Worm (Caenorhabditis elegans) whole organism, L4 larva: Measurements from ENCODE around the gene F46C5.10.

Experiments used
- F10B5.3 ChIP-seq: sonication (generic microtip); optimal IDR thresholded peaks from 2 replicates; lab custom pipeline; 2016; ENCODE audit warnings: mild to moderate bottlenecking, missing genetic modification characterization, missing compliant biosample characterization
- F26F4.8 ChIP-seq: fragments of 200-800 bp; sonication (Bioruptor generic); conservative IDR thresholded peaks from 2 replicates; pipeline ENCODE4 v1.3.6; 2022; ENCODE audit warnings: missing genetic modification characterization, missing compliant biosample characterization
- F37D6.2 ChIP-seq: sonication (generic microtip); optimal IDR thresholded peaks from 2 replicates; lab custom pipeline; 2016; ENCODE audit warnings: mild to moderate bottlenecking, missing genetic modification characterization, missing compliant biosample characterization
- F44E2.7 ChIP-seq: fragments of 200-800 bp; sonication (Bioruptor generic); IDR thresholded peaks from 2 replicates; pipeline ENCODE4 v2.1.2; 2022; ENCODE audit warnings: missing genetic modification characterization, missing compliant biosample characterization
- T26A8.4 ChIP-seq: fragments of 200-800 bp; sonication (Bioruptor generic); IDR thresholded peaks from 2 replicates; pipeline ENCODE4 v1.3.6; 2022; ENCODE audit warnings: missing genetic modification characterization, missing compliant biosample characterization
- Y75B8A.6 ChIP-seq: fragments of 200-800 bp; sonication (Bioruptor generic); IDR thresholded peaks from 2 replicates; pipeline ENCODE4 v1.3.6; 2022; ENCODE audit warnings: missing genetic modification reagents, missing genetic modification characterization, missing compliant biosample characterization
- ama-1 ChIP-seq: fragments of 150-350 bp; optimal IDR thresholded peaks from 2 replicates; lab custom pipeline; 2014; ENCODE audit warnings: inconsistent platforms, mixed read lengths
- attf-4 ChIP-seq: sonication (generic microtip); optimal IDR thresholded peaks from 3 replicates; lab custom pipeline; 2017; ENCODE audit warnings: missing biosample characterization, missing genetic modification characterization
- ceh-28 ChIP-seq: fragments of 150-350 bp; optimal IDR thresholded peaks from 2 replicates; lab custom pipeline; 2014; ENCODE audit warnings: missing biosample characterization, missing genetic modification reagents, missing genetic modification characterization
- ceh-62 ChIP-seq: sonication (generic microtip); optimal IDR thresholded peaks from 2 replicates; lab custom pipeline; 2017; ENCODE audit warnings: missing biosample characterization, missing genetic modification characterization
- ces-1 ChIP-seq: fragments of 150-350 bp; sonication (generic microtip); optimal IDR thresholded peaks from 4 replicates; lab custom pipeline; 2014; ENCODE audit warnings: missing biosample characterization, missing genetic modification reagents, missing genetic modification characterization
- daf-16 ChIP-seq, 3 experiments: sonication (generic microtip); optimal IDR thresholded peaks; 2 replicates each; lab custom pipeline; 2016 to 2017; ENCODE audit warnings: missing genetic modification characterization in 3 of 3, missing genetic modification reagents in 3 of 3, mild to moderate bottlenecking in 2 of 3, missing compliant biosample characterization in 2 of 3, missing biosample characterization in 1 of 3, moderate library complexity in 1 of 3
- dmd-6 ChIP-seq: fragments of 200-800 bp; sonication (Bioruptor generic); IDR thresholded peaks from 2 replicates; pipeline ENCODE4 v1.3.6; 2022; ENCODE audit warnings: missing genetic modification reagents, missing genetic modification characterization, missing compliant biosample characterization
- dmd-9 ChIP-seq: fragments of 200-800 bp; sonication (Bioruptor generic); IDR thresholded peaks from 2 replicates; pipeline ENCODE4 v1.3.6; 2022; ENCODE audit warnings: missing genetic modification reagents, missing genetic modification characterization, missing compliant biosample characterization
- dpl-1 ChIP-seq: fragments of 150-350 bp; optimal IDR thresholded peaks from 2 replicates; lab custom pipeline; 2014; ENCODE audit warnings: missing biosample characterization, missing genetic modification reagents, missing genetic modification characterization
- duxl-1 ChIP-seq: sonication (generic microtip); optimal IDR thresholded peaks from 2 replicates; lab custom pipeline; 2016; ENCODE audit warnings: mild to moderate bottlenecking, missing genetic modification characterization, moderate library complexity, missing compliant biosample characterization; ENCODE audit not compliant: poor library complexity
- dve-1 ChIP-seq: sonication (generic microtip); optimal IDR thresholded peaks from 2 replicates; lab custom pipeline; 2017; ENCODE audit warnings: antibody characterized with exemption, mild to moderate bottlenecking, missing genetic modification characterization, missing compliant biosample characterization; ENCODE audit not compliant: insufficient read depth
- egl-27 ChIP-seq: sonication (generic microtip); optimal IDR thresholded peaks from 3 replicates; lab custom pipeline; 2017; ENCODE audit warnings: missing biosample characterization, missing genetic modification reagents, missing genetic modification characterization
- gei-8 ChIP-seq: fragments of 200-800 bp; sonication (Bioruptor generic); optimal IDR thresholded peaks from 2 replicates; lab custom pipeline; 2018; ENCODE audit warnings: mild to moderate bottlenecking, missing genetic modification characterization, missing compliant biosample characterization
- hif-1 ChIP-seq, 2 experiments: sonication (generic microtip); optimal IDR thresholded peaks; 2 replicates each; lab custom pipeline; 2016 to 2017; ENCODE audit warnings: missing compliant biosample characterization in 2 of 2, missing genetic modification characterization in 2 of 2, missing genetic modification reagents in 2 of 2, missing genotype in 2 of 2, mild to moderate bottlenecking in 1 of 2
- hlh-11 ChIP-seq: fragments of 200-800 bp; sonication (Bioruptor generic); optimal IDR thresholded peaks from 2 replicates; lab custom pipeline; 2018; ENCODE audit warnings: mild to moderate bottlenecking, missing genetic modification characterization, missing compliant biosample characterization
- jun-1 ChIP-seq: fragments of 150-350 bp; optimal IDR thresholded peaks from 2 replicates; lab custom pipeline; 2014; ENCODE audit warnings: missing biosample characterization, missing genetic modification reagents, missing genetic modification characterization
- lin-1 ChIP-seq: fragments of 200-800 bp; sonication (Bioruptor generic); IDR thresholded peaks from 2 replicates; pipeline ENCODE4 v1.3.6; 2022; ENCODE audit warnings: missing genetic modification reagents, missing genetic modification characterization, missing compliant biosample characterization
- lin-38 ChIP-seq: fragments of 200-800 bp; sonication (Bioruptor generic); IDR thresholded peaks from 2 replicates; pipeline ENCODE4 v1.3.6; 2022; ENCODE audit warnings: missing genetic modification reagents, missing genetic modification characterization, missing compliant biosample characterization
- madf-9 ChIP-seq: fragments of 200-800 bp; sonication (Bioruptor generic); conservative IDR thresholded peaks from 2 replicates; pipeline ENCODE4 v1.3.6; 2022; ENCODE audit warnings: missing genetic modification reagents, missing genetic modification characterization, missing compliant biosample characterization
- mdt-29 ChIP-seq: fragments of 200-800 bp; sonication (Bioruptor generic); IDR thresholded peaks from 2 replicates; pipeline ENCODE4 v1.3.6; 2022; ENCODE audit warnings: missing genetic modification reagents, missing genetic modification characterization, missing compliant biosample characterization
- mes-2 ChIP-seq: sonication (generic microtip); optimal IDR thresholded peaks from 2 replicates; lab custom pipeline; 2016; ENCODE audit warnings: missing genotype, mild to moderate bottlenecking, missing genetic modification characterization, missing compliant biosample characterization; ENCODE audit not compliant: poor library complexity, severe bottlenecking
- mxl-3 ChIP-seq: fragments of 200-800 bp; sonication (Bioruptor generic); optimal IDR thresholded peaks from 2 replicates; lab custom pipeline; 2018; ENCODE audit warnings: mild to moderate bottlenecking, missing genetic modification characterization, missing compliant biosample characterization
- nhr-102 ChIP-seq: sonication (generic microtip); optimal IDR thresholded peaks from 2 replicates; lab custom pipeline; 2016; ENCODE audit warnings: mild to moderate bottlenecking, missing genetic modification characterization, moderate library complexity, missing compliant biosample characterization
- nhr-11 ChIP-seq: fragments of 150-350 bp; optimal IDR thresholded peaks from 2 replicates; lab custom pipeline; 2014; ENCODE audit warnings: missing biosample characterization, missing genetic modification characterization
- nhr-111 ChIP-seq: fragments of 200-800 bp; sonication (Bioruptor generic); optimal IDR thresholded peaks from 2 replicates; lab custom pipeline; 2018; ENCODE audit warnings: mild to moderate bottlenecking, missing genetic modification characterization, missing compliant biosample characterization
- nhr-28 ChIP-seq: fragments of 150-350 bp; optimal IDR thresholded peaks from 2 replicates; lab custom pipeline; 2014; ENCODE audit warnings: missing biosample characterization, missing genetic modification characterization
- nhr-48 ChIP-seq: sonication (generic microtip); optimal IDR thresholded peaks from 2 replicates; lab custom pipeline; 2016; ENCODE audit warnings: mild to moderate bottlenecking, missing genetic modification characterization, missing compliant biosample characterization
- nhr-77 ChIP-seq: fragments of 150-350 bp; optimal IDR thresholded peaks from 2 replicates; lab custom pipeline; 2014; ENCODE audit warnings: missing biosample characterization, missing genetic modification characterization
- php-3 ChIP-seq: fragments of 200-800 bp; sonication (Bioruptor generic); IDR thresholded peaks from 2 replicates; pipeline ENCODE4 v1.3.6; 2022; ENCODE audit warnings: missing genetic modification reagents, missing genetic modification characterization, missing compliant biosample characterization
- rbr-2 ChIP-seq: sonication (generic microtip); optimal IDR thresholded peaks from 2 replicates; lab custom pipeline; 2016; ENCODE audit warnings: missing genotype, missing genetic modification characterization, missing compliant biosample characterization
- saeg-2 ChIP-seq: fragments of 200-800 bp; sonication (Bioruptor generic); IDR thresholded peaks from 2 replicates; pipeline ENCODE4 v1.3.6; 2022; ENCODE audit warnings: missing genetic modification reagents, missing genetic modification characterization, missing compliant biosample characterization
- sdz-12 ChIP-seq: fragments of 200-800 bp; sonication (Bioruptor generic); optimal IDR thresholded peaks from 2 replicates; lab custom pipeline; 2018; ENCODE audit warnings: mild to moderate bottlenecking, missing genetic modification characterization, missing compliant biosample characterization
- snpc-1.2 ChIP-seq: fragments of 200-800 bp; sonication (Bioruptor generic); IDR thresholded peaks from 2 replicates; pipeline ENCODE4 v1.3.6; 2022; ENCODE audit warnings: missing genetic modification reagents, missing genetic modification characterization, missing compliant biosample characterization
- snpc-4 ChIP-seq: fragments of 150-350 bp; optimal IDR thresholded peaks from 2 replicates; lab custom pipeline; 2014; ENCODE audit warnings: missing biosample characterization, missing genetic modification characterization
- spr-1 ChIP-seq: sonication (generic microtip); optimal IDR thresholded peaks from 2 replicates; lab custom pipeline; 2016; ENCODE audit warnings: mild to moderate bottlenecking, missing genetic modification characterization, missing compliant biosample characterization
- spr-3 ChIP-seq: fragments of 200-800 bp; sonication (Bioruptor generic); optimal IDR thresholded peaks from 2 replicates; lab custom pipeline; 2018; ENCODE audit warnings: mild to moderate bottlenecking, missing genetic modification characterization, missing compliant biosample characterization
- unc-39 ChIP-seq: sonication (generic microtip); optimal IDR thresholded peaks from 2 replicates; lab custom pipeline; 2017; ENCODE audit warnings: missing biosample characterization, missing genetic modification characterization
- zfp-3 ChIP-seq: fragments of 200-800 bp; sonication (Bioruptor generic); conservative IDR thresholded peaks from 2 replicates; pipeline ENCODE4 v1.3.6; 2022; ENCODE audit warnings: missing genetic modification reagents, missing genetic modification characterization, missing compliant biosample characterization

Gene F46C5.10

ce11 chrII:8789828-8790558 lies 28.8 kb downstream of the F46C5.10 start, which contains the start of gene F07H5.13 (continued):
- peak; percentile 89 for TF ChIP-seq T26A8.4 (GFP tag; lab: Robert Waterston, UW)
- no peak for TF ChIP-seq ces-1 (GFP tag; lab: Kevin White, UChicago)
- no peak for TF ChIP-seq unc-39 (tag; lab: Kevin White, UChicago)
- no peak for TF ChIP-seq jun-1 (tag; lab: Kevin White, UChicago)
- TF ChIP-seq madf-9 (GFP tag; lab: Robert Waterston, UW) = no peak
- 0 out of 2 replicates have a peak, but pooled peaks have one; percentile 9 for TF ChIP-seq F44E2.7 (GFP tag; lab: Robert Waterston, UW)
- peak; percentile 30 for TF ChIP-seq duxl-1 (tag; lab: Kevin White, UChicago)
- no peak for TF ChIP-seq dmd-9 (GFP tag; lab: Robert Waterston, UW)
- TF ChIP-seq hif-1 (tag; optimal IDR thresholded peaks at IDR 0.05; lab: Kevin White, UChicago) = peak in 1 of 2 experiments; percentile 35
- TF ChIP-seq snpc-1.2 = 0 out of 2 replicates have a peak, but pooled peaks have one; percentile 9
- TF ChIP-seq daf-16 (GFP tag; optimal IDR thresholded peaks at IDR 0.05; lab: Kevin White, UChicago) = peak in 1 of 2 experiments; percentile 33
- TF ChIP-seq daf-16 (tag; optimal IDR thresholded peaks at IDR 0.05; lab: Kevin White, UChicago) = peak; percentile 57
- no peak for TF ChIP-seq dmd-6
- no peak for TF ChIP-seq nhr-111 (GFP tag; lab: Kevin White, UChicago)
- peak; percentile 44 for TF ChIP-seq lin-38 (GFP tag; lab: Robert Waterston, UW)
- no peak for TF ChIP-seq lin-1 (GFP tag; lab: Robert Waterston, UW)
- TF ChIP-seq saeg-2 = 0 out of 2 replicates have a peak, but pooled peaks have one; percentile 42
- peak; percentile 83 for TF ChIP-seq zfp-3 (GFP tag; lab: Robert Waterston, UW)
- 0 out of 2 replicates have a peak, but pooled peaks have one; percentile 12 for TF ChIP-seq php-3 (GFP tag; lab: Robert Waterston, UW)
- TF ChIP-seq spr-1 = peak; percentile 24
- TF ChIP-seq ama-1 (lab: Kevin White, UChicago) = peak; percentile 16
- peak; percentile 6 for TF ChIP-seq spr-3 (GFP tag; lab: Kevin White, UChicago)
- TF ChIP-seq nhr-48 (tag; lab: Kevin White, UChicago) = peak; percentile 39
- peak; percentile 33 for TF ChIP-seq rbr-2 (tag; lab: Kevin White, UChicago)
- TF ChIP-seq nhr-77 = peak; percentile 56
- peak; percentile 37 for TF ChIP-seq sdz-12 (GFP tag; lab: Kevin White, UChicago)

ce11 chrII:8788752-8789151 lies 30.1 kb downstream of the F46C5.10 start:
- TF ChIP-seq mxl-3 = no peak
- TF ChIP-seq F37D6.2 (tag; lab: Kevin White, UChicago) = no peak
- TF ChIP-seq dve-1 = peak; percentile 25
- TF ChIP-seq nhr-102 (tag; lab: Kevin White, UChicago) = no peak

ce11 chrII:8787376-8787775 lies 31.5 kb downstream of the F46C5.10 start:
- TF ChIP-seq nhr-28 (tag; lab: Kevin White, UChicago) = peak; percentile 89
- peak; percentile 94 for TF ChIP-seq hlh-11 (tag; lab: Kevin White, UChicago)
- no peak for TF ChIP-seq unc-39 (tag; lab: Kevin White, UChicago)
- TF ChIP-seq snpc-4 (tag; lab: Kevin White, UChicago) = no peak
- no peak for TF ChIP-seq Y75B8A.6 (GFP tag; lab: Robert Waterston, UW)
- TF ChIP-seq gei-8 (GFP tag; lab: Kevin White, UChicago) = no peak
- peak; percentile 78 for TF ChIP-seq dpl-1 (GFP tag; lab: Kevin White, UChicago)
- TF ChIP-seq ceh-28 (tag; lab: Kevin White, UChicago) = peak; percentile 86
- TF ChIP-seq attf-4 (tag; lab: Kevin White, UChicago) = no peak
- TF ChIP-seq lin-1 (GFP tag; lab: Robert Waterston, UW) = 0 out of 2 replicates have a peak, but pooled peaks have one; percentile 63
- no peak for TF ChIP-seq F10B5.3 (tag; lab: Kevin White, UChicago)
- TF ChIP-seq ceh-62 (tag; lab: Kevin White, UChicago) = no peak
- TF ChIP-seq nhr-111 (GFP tag; lab: Kevin White, UChicago) = no peak
- TF ChIP-seq mes-2 (tag; lab: Kevin White, UChicago) = peak; percentile 88
- TF ChIP-seq daf-16 (GFP tag; optimal IDR thresholded peaks at IDR 0.05; lab: Kevin White, UChicago) = peak; percentile 64 to 73
- TF ChIP-seq daf-16 (tag; optimal IDR thresholded peaks at IDR 0.05; lab: Kevin White, UChicago) = peak; percentile 99
- peak; percentile 75 for TF ChIP-seq nhr-102 (tag; lab: Kevin White, UChicago)
- TF ChIP-seq mxl-3 = peak; percentile 73
- TF ChIP-seq F26F4.8 = no peak
- peak; percentile 92 for TF ChIP-seq mdt-29
- peak; percentile 97 for TF ChIP-seq nhr-11 (tag; lab: Kevin White, UChicago)
- TF ChIP-seq egl-27 (tag; lab: Kevin White, UChicago) = no peak
- TF ChIP-seq dmd-6 = peak; percentile 91
